Fruit fly (Drosophila melanogaster): ENCODE measurements around the gene CG14391.

The CG14391 gene

dm6 chr3R:12645771-12646317, 48.8 kb downstream of the CG14391 start:
- TF ChIP-seq noc (tag; optimal IDR thresholded peaks at IDR 0.05): no peak

- TF ChIP-seq noc (tag; optimal IDR thresholded peaks at IDR 0.05): no peak
Measured at dm6 chr3R:12644621-12645310, 49.9 kb downstream of the CG14391 start.

Data from whole organism, larva.